Worm (Caenorhabditis elegans): Measurements from ENCODE around the gene F54B3.2.

Gene F54B3.2

DNA sequence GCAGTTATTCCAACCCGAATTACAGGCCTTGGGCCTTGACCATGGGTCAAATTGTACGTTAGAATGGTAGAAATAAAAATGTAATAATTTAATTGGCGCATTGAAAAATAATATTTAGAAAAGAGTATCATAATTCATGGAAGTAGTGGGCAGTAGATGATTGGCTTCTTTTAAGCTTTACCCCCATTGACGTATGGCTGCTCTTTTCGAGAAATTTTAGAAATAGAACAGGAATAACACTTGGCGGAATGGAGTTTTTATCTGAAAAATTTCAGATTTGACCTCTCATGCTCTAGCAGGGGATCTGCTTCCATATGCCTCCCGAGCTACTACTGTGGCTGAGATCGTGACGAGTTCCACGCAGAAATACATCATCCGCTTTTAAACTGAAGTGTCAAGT, 38.8 kb upstream of the F54B3.2 start, which contains the start of gene gcy-4:
gcy-4 (minus strand) TSS at position 101 of the 400 bp plus-strand sequence.
- no peak for TF ChIP-seq unc-39 (tag; optimal IDR thresholded peaks at IDR 0.05)
- no peak for TF ChIP-seq cnd-1 (tag; optimal IDR thresholded peaks at IDR 0.05)
- no peak for TF ChIP-seq mep-1 (tag; optimal IDR thresholded peaks at IDR 0.05)
- TF ChIP-seq ztf-11 (tag; optimal IDR thresholded peaks at IDR 0.05): no peak
- TF ChIP-seq lin-32 (GFP tag; optimal IDR thresholded peaks at IDR 0.05): no peak
- TF ChIP-seq mls-2 (tag; optimal IDR thresholded peaks at IDR 0.05): no peak
- TF ChIP-seq elt-3 (tag; optimal IDR thresholded peaks at IDR 0.05): no peak
- TF ChIP-seq ceh-39 (tag; optimal IDR thresholded peaks at IDR 0.05): no peak
- TF ChIP-seq tbx-8 (GFP tag; optimal IDR thresholded peaks at IDR 0.05): no peak
- no peak for TF ChIP-seq unc-62 (GFP tag; optimal IDR thresholded peaks at IDR 0.05)
- TF ChIP-seq bed-3 (GFP tag; optimal IDR thresholded peaks at IDR 0.05): no peak
- no peak for TF ChIP-seq blmp-1 (tag; optimal IDR thresholded peaks at IDR 0.05)
- no peak for TF ChIP-seq mab-5 (tag; optimal IDR thresholded peaks at IDR 0.05)
- TF ChIP-seq nhr-76 (tag; optimal IDR thresholded peaks at IDR 0.05): no peak
- no peak for TF ChIP-seq ceh-83 (GFP tag; optimal IDR thresholded peaks at IDR 0.05)
- no peak for TF ChIP-seq snpc-4 (tag; optimal IDR thresholded peaks at IDR 0.05)
- no peak for TF ChIP-seq pha-4 (tag; optimal IDR thresholded peaks at IDR 0.05)
- TF ChIP-seq ham-2 (GFP tag; optimal IDR thresholded peaks at IDR 0.05): no peak

DNA sequence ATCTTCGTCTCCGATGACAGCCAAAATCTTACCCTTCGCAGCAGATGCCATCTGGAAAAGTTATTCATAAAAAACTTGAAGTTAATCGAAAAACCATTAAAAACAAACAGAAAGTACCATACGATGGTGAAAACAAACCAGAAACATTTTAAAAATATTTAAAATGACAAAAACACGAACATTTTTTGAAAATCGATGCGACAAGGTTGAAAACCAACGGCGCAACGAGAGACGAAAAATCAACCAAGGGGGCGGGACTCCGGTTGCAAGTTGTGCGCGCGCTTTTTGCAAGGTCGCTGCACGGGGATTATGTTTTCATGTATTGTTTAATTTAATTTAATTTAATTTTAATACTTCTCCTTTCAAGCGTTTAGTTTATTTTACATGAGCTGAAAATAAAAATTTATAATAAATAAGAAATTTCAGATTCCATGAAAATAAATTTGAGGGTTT, 33.7 kb upstream of the F54B3.2 start, which contains the start of gene vha-9:
vha-9 (minus strand) TSS at position 51 of the 453 bp plus-strand sequence.
- no peak for TF ChIP-seq lin-13 (tag; optimal IDR thresholded peaks at IDR 0.05)
- no peak for TF ChIP-seq sem-2 (GFP tag; optimal IDR thresholded peaks at IDR 0.05)
- TF ChIP-seq mep-1 (tag; optimal IDR thresholded peaks at IDR 0.05): peak; percentile 56
- TF ChIP-seq nhr-76 (tag; optimal IDR thresholded peaks at IDR 0.05): no peak
- peak; percentile 7 for TF ChIP-seq pha-4 (tag; optimal IDR thresholded peaks at IDR 0.05)
- peak; percentile 91 for TF ChIP-seq ces-1 (GFP tag; optimal IDR thresholded peaks at IDR 0.05)
- TF ChIP-seq nhr-2 (tag; optimal IDR thresholded peaks at IDR 0.05): peak; percentile 3
- no peak for TF ChIP-seq mab-5 (tag; optimal IDR thresholded peaks at IDR 0.05)
- no peak for TF ChIP-seq zip-8 (tag; optimal IDR thresholded peaks at IDR 0.05)
- peak; percentile 11 for TF ChIP-seq bed-3 (GFP tag; optimal IDR thresholded peaks at IDR 0.05)
- no peak for TF ChIP-seq ceh-43 (GFP tag; optimal IDR thresholded peaks at IDR 0.05)
- no peak for TF ChIP-seq nhr-237 (tag; optimal IDR thresholded peaks at IDR 0.05)
- no peak for TF ChIP-seq snpc-4 (tag; optimal IDR thresholded peaks at IDR 0.05)
- TF ChIP-seq lsy-2 (tag; optimal IDR thresholded peaks at IDR 0.05): peak; percentile 57
- no peak for TF ChIP-seq drap-1 (GFP tag; optimal IDR thresholded peaks at IDR 0.05)
- TF ChIP-seq tbx-8 (GFP tag; optimal IDR thresholded peaks at IDR 0.05): no peak
- TF ChIP-seq sptf-1 (tag; optimal IDR thresholded peaks at IDR 0.05): peak; percentile 74
- peak; percentile 13 for TF ChIP-seq M03D4.4 (tag; optimal IDR thresholded peaks at IDR 0.05)
- TF ChIP-seq nhr-12 (tag; optimal IDR thresholded peaks at IDR 0.05): no peak
- TF ChIP-seq hlh-1 (tag; optimal IDR thresholded peaks at IDR 0.05): peak; percentile 28

DNA sequence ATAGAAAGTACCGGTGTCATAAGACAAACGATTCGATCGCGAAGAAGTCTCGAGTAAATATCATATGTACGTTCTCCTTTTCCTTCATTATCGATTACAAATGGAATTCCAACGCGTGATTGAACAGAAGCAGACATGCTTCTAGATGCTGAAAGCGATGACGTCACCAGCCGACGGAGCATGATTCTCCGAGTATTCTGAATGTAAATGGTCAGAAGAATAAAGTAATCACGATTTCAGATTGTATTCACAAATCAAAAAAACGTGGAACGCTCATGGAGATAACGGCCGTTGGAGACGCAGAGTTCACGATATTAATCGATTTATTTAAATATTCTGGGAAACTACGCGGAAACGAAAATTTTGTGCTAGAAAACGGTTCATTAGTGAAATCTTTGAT, 32.7 kb upstream of the F54B3.2 start, which contains the start of gene clpp-1:
clpp-1 (minus strand) TSS at position 197 of the 400 bp plus-strand sequence.
- TF ChIP-seq ham-2 (GFP tag; optimal IDR thresholded peaks at IDR 0.05) (no peak), zip-8 (tag; optimal IDR thresholded peaks at IDR 0.05) (peak; percentile 17)

DNA sequence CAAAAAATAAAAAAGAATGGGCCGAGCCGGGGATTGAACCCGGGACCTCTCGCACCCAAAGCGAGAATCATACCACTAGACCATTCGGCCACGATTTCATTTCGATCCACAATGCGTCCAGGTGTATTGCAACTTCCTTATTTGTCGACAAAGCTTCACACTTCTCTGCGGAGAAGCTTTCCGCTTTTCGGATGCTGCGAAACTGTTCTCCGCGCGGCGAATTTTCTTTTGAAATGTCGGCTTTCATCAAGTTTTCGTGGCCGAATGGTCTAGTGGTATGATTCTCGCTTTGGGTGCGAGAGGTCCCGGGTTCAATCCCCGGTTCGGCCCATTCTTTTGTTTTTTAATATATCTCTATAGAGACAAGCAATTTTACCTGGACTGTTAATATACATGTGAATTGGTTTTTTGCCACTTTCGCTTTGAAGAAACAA, 32.2 kb upstream of the F54B3.2 start:
- TF ChIP-seq sptf-1 (tag; optimal IDR thresholded peaks at IDR 0.05): peak; percentile 41

DNA sequence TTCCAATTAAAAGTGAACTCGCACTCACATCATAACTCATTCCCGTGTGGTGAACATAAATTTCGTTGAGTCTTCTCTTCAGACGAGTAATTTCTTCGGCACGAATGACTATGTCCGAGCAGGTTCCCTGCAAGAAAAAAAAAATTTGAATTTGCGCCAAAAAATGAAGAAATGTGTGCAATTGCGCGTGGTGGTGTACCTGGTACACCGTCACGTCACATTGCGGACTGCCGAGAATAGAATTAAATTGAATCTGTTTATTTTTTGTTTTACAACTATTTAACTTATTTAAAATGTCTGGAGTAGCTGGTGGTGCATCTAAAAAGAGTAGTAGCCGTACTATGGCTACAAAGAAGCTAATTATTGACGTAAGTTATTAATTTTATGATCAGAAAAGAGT, 31.0 kb upstream of the F54B3.2 start, which contains the start of gene mdt-22:
mdt-22 (plus strand) TSS at position 263 of the 400 bp plus-strand sequence.
- TF ChIP-seq tbx-8 (GFP tag; optimal IDR thresholded peaks at IDR 0.05): no peak
- TF ChIP-seq nhr-12 (tag; optimal IDR thresholded peaks at IDR 0.05): no peak
- TF ChIP-seq ham-2 (GFP tag; optimal IDR thresholded peaks at IDR 0.05): no peak
- TF ChIP-seq elt-3 (tag; optimal IDR thresholded peaks at IDR 0.05): peak; percentile 6
- no peak for TF ChIP-seq unc-62 (GFP tag; optimal IDR thresholded peaks at IDR 0.05)
- TF ChIP-seq sem-2 (GFP tag; optimal IDR thresholded peaks at IDR 0.05): no peak
- no peak for TF ChIP-seq ceh-83 (GFP tag; optimal IDR thresholded peaks at IDR 0.05)
- TF ChIP-seq nhr-2 (tag; optimal IDR thresholded peaks at IDR 0.05): peak; percentile 2
- peak; percentile 92 for TF ChIP-seq ces-1 (GFP tag; optimal IDR thresholded peaks at IDR 0.05)
- TF ChIP-seq unc-120 (tag; optimal IDR thresholded peaks at IDR 0.05; ENCODE audit: poor library complexity, severe bottlenecking): peak; percentile 96
- TF ChIP-seq pha-4 (tag; optimal IDR thresholded peaks at IDR 0.05): peak; percentile 59
- TF ChIP-seq lin-13 (tag; optimal IDR thresholded peaks at IDR 0.05): peak; percentile 81
- TF ChIP-seq ztf-11 (tag; optimal IDR thresholded peaks at IDR 0.05): no peak
- peak; percentile 28 for TF ChIP-seq ceh-39 (tag; optimal IDR thresholded peaks at IDR 0.05)
- TF ChIP-seq mab-5 (tag; optimal IDR thresholded peaks at IDR 0.05): no peak
- TF ChIP-seq elt-1 (tag; optimal IDR thresholded peaks at IDR 0.05; ENCODE audit: borderline replicate concordance, insufficient read depth): no peak
- TF ChIP-seq unc-39 (tag; optimal IDR thresholded peaks at IDR 0.05): no peak
- TF ChIP-seq lsy-2 (tag; optimal IDR thresholded peaks at IDR 0.05): peak; percentile 81
- TF ChIP-seq zip-8 (tag; optimal IDR thresholded peaks at IDR 0.05): no peak
- TF ChIP-seq blmp-1 (tag; optimal IDR thresholded peaks at IDR 0.05): no peak
- TF ChIP-seq snpc-4 (tag; optimal IDR thresholded peaks at IDR 0.05): no peak
- no peak for TF ChIP-seq flh-1 (GFP tag; optimal IDR thresholded peaks at IDR 0.05)
- TF ChIP-seq drap-1 (GFP tag; optimal IDR thresholded peaks at IDR 0.05): peak; percentile 70
- TF ChIP-seq mls-2 (tag; optimal IDR thresholded peaks at IDR 0.05): peak; percentile 39
- no peak for TF ChIP-seq bed-3 (GFP tag; optimal IDR thresholded peaks at IDR 0.05)
- no peak for TF ChIP-seq nhr-76 (tag; optimal IDR thresholded peaks at IDR 0.05)
- TF ChIP-seq ceh-43 (GFP tag; optimal IDR thresholded peaks at IDR 0.05): peak; percentile 26
- TF ChIP-seq hlh-1 (tag; optimal IDR thresholded peaks at IDR 0.05): peak; percentile 68
- no peak for TF ChIP-seq lin-32 (GFP tag; optimal IDR thresholded peaks at IDR 0.05)
- peak; percentile 66 for TF ChIP-seq M03D4.4 (tag; optimal IDR thresholded peaks at IDR 0.05)
- TF ChIP-seq nhr-237 (tag; optimal IDR thresholded peaks at IDR 0.05): peak; percentile 52
- TF ChIP-seq cnd-1 (tag; optimal IDR thresholded peaks at IDR 0.05): peak; percentile 28
- no peak for TF ChIP-seq nhr-28 (tag; optimal IDR thresholded peaks at IDR 0.05)
- TF ChIP-seq sptf-1 (tag; optimal IDR thresholded peaks at IDR 0.05): peak; percentile 72
- peak; percentile 89 for TF ChIP-seq mep-1 (tag; optimal IDR thresholded peaks at IDR 0.05)

Measured in whole organism, mixed stage, embryonic.